Fruit fly (Drosophila melanogaster) whole organism, embryonic: ENCODE measurements around the gene hbt.
A peak's percentile ranks its signal among the peaks of the same experiment; 100 is the strongest.

ENCODE experiments used
- Asciz ChIP-seq: fragments of 200-800 bp; sonication (Bioruptor generic); optimal IDR thresholded peaks from 2 replicates; lab custom pipeline; 2017; ENCODE audit warnings: missing biosample characterization, mild to moderate bottlenecking, missing genetic modification characterization, missing genetic modification reagents
- Awh ChIP-seq: fragments of 200-800 bp; sonication (Bioruptor generic); IDR thresholded peaks from 2 replicates; pipeline ENCODE4, ENCODE4 v1.3.6; 2022; ENCODE audit warnings: missing biosample characterization, missing genetic modification characterization
- C15 ChIP-seq: fragments of 200-800 bp; sonication (Bioruptor generic); IDR thresholded peaks from 3 replicates; pipeline ENCODE4 v1.3.6; 2022; ENCODE audit warnings: missing biosample characterization, missing genetic modification characterization
- CG10979 ChIP-seq: fragments of 200-800 bp; sonication (Bioruptor generic); optimal IDR thresholded peaks from 2 replicates; lab custom pipeline; 2018; ENCODE audit warnings: missing biosample characterization, mild to moderate bottlenecking, missing genetic modification characterization, moderate library complexity
- CG11398 ChIP-seq: fragments of 200-800 bp; sonication (Bioruptor generic); optimal IDR thresholded peaks from 2 replicates; lab custom pipeline; 2016; ENCODE audit warnings: missing biosample characterization, missing genetic modification characterization
- CG11695 ChIP-seq: fragments of 200-800 bp; sonication (Bioruptor generic); IDR thresholded peaks from 3 replicates; pipeline ENCODE4 v1.3.6; 2022; ENCODE audit warnings: missing biosample characterization, missing genetic modification characterization
- CG11696 ChIP-seq: fragments of 200-800 bp; sonication (Bioruptor generic); IDR thresholded peaks from 2 replicates; pipeline ENCODE4 v1.3.6; 2022; ENCODE audit warnings: missing biosample characterization, missing genetic modification characterization
- CG12236 ChIP-seq: fragments of 200-800 bp; sonication (Bioruptor generic); optimal IDR thresholded peaks from 2 replicates; lab custom pipeline; 2016; ENCODE audit warnings: missing biosample characterization, missing genetic modification characterization
- CG13123 ChIP-seq: fragments of 200-800 bp; sonication (Bioruptor generic); optimal IDR thresholded peaks from 2 replicates; lab custom pipeline; 2016; ENCODE audit warnings: missing biosample characterization, missing genetic modification characterization
- CG14441 ChIP-seq: fragments of 200-800 bp; sonication (Bioruptor generic); IDR thresholded peaks from 2 replicates; pipeline ENCODE4 v1.3.6; 2022; ENCODE audit warnings: missing biosample characterization, missing genetic modification characterization
- CG15269 ChIP-seq: fragments of 200-800 bp; sonication (Bioruptor generic); optimal IDR thresholded peaks from 2 replicates; lab custom pipeline; 2018; ENCODE audit warnings: missing biosample characterization, mild to moderate bottlenecking, missing genetic modification characterization, moderate library complexity
- CG1603 ChIP-seq: fragments of 200-800 bp; sonication (Bioruptor generic); optimal IDR thresholded peaks from 2 replicates; lab custom pipeline; 2019; ENCODE audit warnings: missing biosample characterization, mild to moderate bottlenecking, missing genetic modification characterization, moderate library complexity
- CG1792 ChIP-seq: fragments of 200-800 bp; sonication (Bioruptor generic); optimal IDR thresholded peaks from 2 replicates; lab custom pipeline; 2016; ENCODE audit warnings: missing biosample characterization, missing genetic modification characterization
- CG2678 ChIP-seq: fragments of 200-800 bp; sonication (Bioruptor generic); optimal IDR thresholded peaks from 3 replicates; lab custom pipeline; 2019; ENCODE audit warnings: missing biosample characterization, mild to moderate bottlenecking, missing genetic modification characterization, moderate library complexity
- CG33213 ChIP-seq: fragments of 200-800 bp; sonication (Bioruptor generic); optimal IDR thresholded peaks from 3 replicates; lab custom pipeline; 2016; ENCODE audit warnings: missing biosample characterization, missing genetic modification characterization
- CG3838 ChIP-seq: fragments of 200-800 bp; sonication (Bioruptor generic); optimal IDR thresholded peaks from 3 replicates; lab custom pipeline; 2016; ENCODE audit warnings: missing biosample characterization, missing genetic modification characterization
- CG43689 ChIP-seq: fragments of 200-800 bp; sonication (Bioruptor generic); IDR thresholded peaks from 2 replicates; pipeline ENCODE4 v1.3.6; 2022; ENCODE audit warnings: missing biosample characterization, missing genetic modification characterization
- CG4404 ChIP-seq: fragments of 200-800 bp; sonication (Bioruptor generic); IDR thresholded peaks from 2 replicates; pipeline ENCODE4 v1.3.6; 2022; ENCODE audit warnings: missing biosample characterization, missing genetic modification characterization
- CHES-1-like ChIP-seq: fragments of 200-800 bp; sonication (Bioruptor generic); optimal IDR thresholded peaks from 2 replicates; lab custom pipeline; 2016; ENCODE audit warnings: missing biosample characterization, missing genetic modification characterization
- D ChIP-seq, 2 experiments: fragments of 200-800 bp in 1 of 2; fragments of >200 bp in 1 of 2; sonication (Bioruptor generic) in 1 of 2; optimal IDR thresholded peaks; 2 replicates in 1 of 2; 3 replicates in 1 of 2; lab custom pipeline; 2017; ENCODE audit warnings: mild to moderate bottlenecking in 1 of 2, missing biosample characterization in 1 of 2, missing genetic modification characterization in 1 of 2, missing genetic modification reagents in 1 of 2
- Dad ChIP-seq: fragments of 200-800 bp; sonication (Bioruptor generic); optimal IDR thresholded peaks from 3 replicates; lab custom pipeline; 2016; ENCODE audit warnings: missing biosample characterization, missing genetic modification characterization
- Dbx ChIP-seq: fragments of 200-800 bp; sonication (Bioruptor generic); IDR thresholded peaks from 3 replicates; pipeline ENCODE4 v1.3.6; 2022; ENCODE audit warnings: missing biosample characterization, missing genetic modification characterization
- HHEX ChIP-seq: fragments of 200-800 bp; sonication (Bioruptor generic); optimal IDR thresholded peaks from 3 replicates; lab custom pipeline; 2017; ENCODE audit warnings: missing biosample characterization, mild to moderate bottlenecking, missing genetic modification characterization, missing genetic modification reagents
- HLH4C ChIP-seq: fragments of 200-800 bp; sonication (Bioruptor generic); IDR thresholded peaks from 3 replicates; pipeline ENCODE4 v1.3.6; 2022; ENCODE audit warnings: missing biosample characterization, missing genetic modification characterization; ENCODE audit not compliant: partially characterized antibody
- Lhr ChIP-seq: fragments of 200-800 bp; sonication (Bioruptor generic); optimal IDR thresholded peaks from 3 replicates; lab custom pipeline; 2017; ENCODE audit warnings: mild to moderate bottlenecking, missing biosample characterization, missing genetic modification reagents, missing genetic modification characterization
- MTF-1 ChIP-seq: fragments of 200-800 bp; sonication (Bioruptor generic); optimal IDR thresholded peaks from 2 replicates; lab custom pipeline; 2018; ENCODE audit warnings: missing biosample characterization, mild to moderate bottlenecking, missing genetic modification characterization, borderline replicate concordance
- Max ChIP-seq: fragments of 200-800 bp; sonication (Bioruptor generic); optimal IDR thresholded peaks from 2 replicates; lab custom pipeline; 2016; ENCODE audit warnings: missing biosample characterization, mild to moderate bottlenecking, missing genetic modification characterization
- NK7.1 ChIP-seq: fragments of 200-800 bp; sonication (Bioruptor generic); optimal IDR thresholded peaks from 3 replicates; lab custom pipeline; 2016; ENCODE audit warnings: missing biosample characterization, missing genetic modification characterization
- Rfx ChIP-seq: fragments of 200-800 bp; sonication (Bioruptor generic); IDR thresholded peaks from 2 replicates; pipeline ENCODE4 v1.3.6; 2022; ENCODE audit warnings: missing biosample characterization, missing genetic modification characterization
- Six4 ChIP-seq: fragments of 200-800 bp; sonication (Bioruptor generic); optimal IDR thresholded peaks from 2 replicates; lab custom pipeline; 2016; ENCODE audit warnings: missing biosample characterization, missing genetic modification characterization
- Sox102F ChIP-seq: fragments of 200-800 bp; sonication (Bioruptor generic); optimal IDR thresholded peaks from 2 replicates; lab custom pipeline; 2018; ENCODE audit warnings: missing biosample characterization, mild to moderate bottlenecking, missing genetic modification characterization, moderate library complexity
- Ssrp ChIP-seq: fragments of 200-800 bp; sonication (Bioruptor generic); optimal IDR thresholded peaks from 2 replicates; lab custom pipeline; 2018; ENCODE audit warnings: missing biosample characterization, mild to moderate bottlenecking, missing genetic modification characterization, moderate library complexity
- Stat92E ChIP-seq, 3 experiments: fragments of >200 bp in 2 of 3; fragments of 200-800 bp in 1 of 3; sonication (Bioruptor generic) in 1 of 3; optimal IDR thresholded peaks; 2 replicates each; lab custom pipeline; 2017 to 2019; ENCODE audit warnings: missing biosample characterization in 3 of 3, missing genetic modification characterization in 3 of 3, mild to moderate bottlenecking in 1 of 3, moderate library complexity in 1 of 3
- al ChIP-seq: fragments of 200-800 bp; sonication (Bioruptor generic); IDR thresholded peaks from 2 replicates; pipeline ENCODE4 v1.3.6; 2022; ENCODE audit warnings: missing biosample characterization, missing genetic modification characterization
- chm ChIP-seq: fragments of 200-800 bp; sonication (Bioruptor generic); IDR thresholded peaks from 2 replicates; pipeline ENCODE4 v1.3.6; 2022; ENCODE audit warnings: missing biosample characterization, missing genetic modification characterization
- danr ChIP-seq: fragments of 200-800 bp; sonication (Bioruptor generic); IDR thresholded peaks from 2 replicates; pipeline ENCODE4 v1.3.6; 2022; ENCODE audit warnings: missing biosample characterization, missing genetic modification characterization
- gsb-n ChIP-seq: fragments of 200-800 bp; sonication (Bioruptor generic); optimal IDR thresholded peaks from 3 replicates; lab custom pipeline; 2018; ENCODE audit warnings: missing biosample characterization, mild to moderate bottlenecking, missing genetic modification characterization
- her ChIP-seq: fragments of 200-800 bp; sonication (Bioruptor generic); optimal IDR thresholded peaks from 2 replicates; lab custom pipeline; 2016; ENCODE audit warnings: missing biosample characterization, missing genetic modification characterization
- kay ChIP-seq: fragments of 200-800 bp; sonication (Bioruptor generic); optimal IDR thresholded peaks from 2 replicates; lab custom pipeline; 2016; ENCODE audit warnings: missing biosample characterization, missing genetic modification characterization
- luna ChIP-seq: fragments of 200-800 bp; sonication (Bioruptor generic); optimal IDR thresholded peaks from 2 replicates; lab custom pipeline; 2016; ENCODE audit warnings: missing biosample characterization, missing genetic modification characterization
- mirr ChIP-seq: fragments of 200-800 bp; sonication (Bioruptor generic); optimal IDR thresholded peaks from 3 replicates; lab custom pipeline; 2018; ENCODE audit warnings: missing biosample characterization, mild to moderate bottlenecking, missing genetic modification characterization
- nau ChIP-seq: fragments of 200-800 bp; sonication (Bioruptor generic); optimal IDR thresholded peaks from 3 replicates; lab custom pipeline; 2017; ENCODE audit warnings: missing biosample characterization, mild to moderate bottlenecking, missing genetic modification characterization, missing genetic modification reagents
- nerfin-2 ChIP-seq: fragments of 200-800 bp; sonication (Bioruptor generic); IDR thresholded peaks from 2 replicates; pipeline ENCODE4 v1.3.6; 2022; ENCODE audit warnings: missing biosample characterization, missing genetic modification characterization; ENCODE audit not compliant: partially characterized antibody
- org-1 ChIP-seq: fragments of 200-800 bp; sonication (Bioruptor generic); optimal IDR thresholded peaks from 2 replicates; lab custom pipeline; 2017; ENCODE audit warnings: missing biosample characterization, missing genetic modification characterization
- psq ChIP-seq: fragments of 200-800 bp; sonication (Bioruptor generic); optimal IDR thresholded peaks from 2 replicates; lab custom pipeline; 2017; ENCODE audit warnings: missing biosample characterization, missing genetic modification characterization
- sens-2 ChIP-seq: fragments of 200-800 bp; sonication (Bioruptor generic); IDR thresholded peaks from 2 replicates; pipeline ENCODE4 v1.3.6; 2022; ENCODE audit warnings: missing biosample characterization, missing genetic modification characterization
- sr ChIP-seq: fragments of 200-800 bp; sonication (Bioruptor generic); IDR thresholded peaks from 3 replicates; pipeline ENCODE4 v1.3.6; 2022; ENCODE audit warnings: missing biosample characterization, missing genetic modification characterization
- tup ChIP-seq: fragments of 200-800 bp; sonication (Bioruptor generic); optimal IDR thresholded peaks from 2 replicates; lab custom pipeline; 2016; ENCODE audit warnings: missing biosample characterization, mild to moderate bottlenecking, missing genetic modification characterization, moderate library complexity

The hbt gene

DNA sequence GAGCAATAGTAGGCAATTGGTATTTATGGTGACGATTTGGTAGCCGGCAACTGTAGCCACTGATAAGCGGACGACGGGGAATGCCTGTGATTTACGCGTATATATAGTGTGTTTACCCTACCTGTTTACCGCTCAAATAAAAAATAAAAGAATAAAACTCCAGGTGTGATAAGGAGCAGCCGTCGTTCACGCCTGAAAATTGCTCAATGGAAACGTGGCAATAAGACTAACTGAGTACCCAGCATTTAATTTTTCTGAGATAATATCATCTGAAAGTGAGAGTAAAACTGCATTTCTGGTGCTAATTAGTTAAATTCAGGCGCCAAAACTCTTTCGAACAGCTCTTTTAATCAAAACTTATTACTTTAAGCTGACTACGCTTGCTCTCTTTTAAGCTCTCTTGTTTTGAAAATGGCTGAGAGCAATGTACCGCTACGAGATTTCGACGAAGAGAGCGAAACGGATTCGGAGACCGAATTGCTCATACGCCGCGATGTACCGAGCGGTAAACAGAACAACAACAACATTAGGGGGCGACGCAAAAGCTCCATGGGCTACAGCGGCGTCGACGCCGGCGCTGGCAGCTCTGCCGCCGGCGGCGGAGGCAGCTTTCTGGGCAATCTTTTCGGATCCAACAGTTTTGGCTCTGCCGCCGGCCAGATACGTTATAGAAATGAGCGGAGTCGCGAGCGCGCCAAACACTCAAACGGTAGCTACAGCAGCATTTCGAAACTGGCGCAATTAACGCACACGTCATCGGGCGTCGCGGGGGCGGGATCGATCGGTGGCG is 40.5 kb downstream of the hbt start (continued):
- TF ChIP-seq CG1792 (GFP tag; lab: Kevin White, UChicago) (peak; percentile 34), nerfin-2 (GFP tag; lab: Robert Waterston, UW) (no peak), Max (peak; percentile 53), Dad (GFP tag; lab: Kevin White, UChicago) (peak; percentile 39), HLH4C (GFP tag; lab: Robert Waterston, UW) (peak; percentile 52; the same call in 1 of the 3 replicates), tup (GFP tag; lab: Kevin White, UChicago) (peak; percentile 69), MTF-1 (GFP tag; lab: Kevin White, UChicago) (peak; percentile 92), Stat92E (GFP tag; optimal IDR thresholded peaks at IDR 0.05; lab: Kevin White, UChicago) (no peak), CG12236 (GFP tag; lab: Kevin White, UChicago) (peak; percentile 73), C15 (GFP tag; lab: Robert Waterston, UW) (peak; percentile 39; the same call in 1 of the 3 replicates), Rfx (GFP tag; lab: Robert Waterston, UW) (peak; percentile 69), org-1 (peak; percentile 72), chm (no peak; the same call in 1 of the 2 replicates), kay (GFP tag; lab: Kevin White, UChicago) (peak; percentile 57), her (GFP tag; lab: Kevin White, UChicago) (peak; percentile 54), Lhr (GFP tag; lab: Kevin White, UChicago) (peak; percentile 38), Asciz (GFP tag; lab: Kevin White, UChicago) (peak; percentile 94), Sox102F (GFP tag; lab: Kevin White, UChicago) (peak; percentile 72), CG11695 (peak; percentile 73), mirr (GFP tag; lab: Kevin White, UChicago) (peak; percentile 91), Awh (GFP tag; lab: Robert Waterston, UW) (peak; percentile 77), CG4404 (GFP tag; lab: Robert Waterston, UW) (no peak), CG2678 (tag; lab: Kevin White, UChicago) (peak; percentile 92), CG15269 (tag; lab: Kevin White, UChicago) (peak; percentile 85), Dbx (peak; percentile 66), CG33213 (GFP tag; lab: Kevin White, UChicago) (peak; percentile 74), CG10979 (peak; percentile 28), gsb-n (peak; percentile 62), NK7.1 (GFP tag; lab: Kevin White, UChicago) (peak; percentile 31), CG1603 (tag; lab: Kevin White, UChicago) (peak; percentile 84), sens-2 (GFP tag; lab: Robert Waterston, UW) (peak; percentile 84), psq (GFP tag; lab: Kevin White, UChicago) (no peak), CG13123 (GFP tag; lab: Kevin White, UChicago) (peak; percentile 31), Six4 (GFP tag; lab: Kevin White, UChicago) (no peak), CG14441 (peak; percentile 10; the same call in 1 of the 2 replicates), nau (peak; percentile 91), CG43689 (GFP tag; lab: Robert Waterston, UW) (no peak), D (optimal IDR thresholded peaks at IDR 0.05; lab: Kevin White, UChicago) (no peak), D (GFP tag; optimal IDR thresholded peaks at IDR 0.05; lab: Kevin White, UChicago) (peak; percentile 51), al (GFP tag; lab: Robert Waterston, UW) (peak; percentile 19; the same call in 1 of the 2 replicates), CHES-1-like (GFP tag; lab: Kevin White, UChicago) (peak; percentile 59), luna (no peak), CG3838 (GFP tag; lab: Kevin White, UChicago) (no peak), CG11398 (GFP tag; lab: Kevin White, UChicago) (peak; percentile 64), sr (GFP tag; lab: Robert Waterston, UW) (peak; percentile 77), HHEX (GFP tag; lab: Kevin White, UChicago) (peak; percentile 88), CG11696 (GFP tag; lab: Robert Waterston, UW) (peak; percentile 66), danr (GFP tag; lab: Robert Waterston, UW) (peak; percentile 27; the same call in 1 of the 2 replicates), Ssrp (tag; lab: Kevin White, UChicago) (no peak)
